Fruit fly (Drosophila melanogaster) whole organism, prepupa: Measurements from ENCODE around the gene CG14565.

Experiments
- CG31627 ChIP-seq: fragments of 200-800 bp; sonication (Bioruptor generic); optimal IDR thresholded peaks from 3 replicates; lab custom pipeline; 2016; ENCODE audit warnings: missing biosample characterization, missing genetic modification characterization
- CG3919 ChIP-seq: fragments of 200-800 bp; sonication (Bioruptor generic); optimal IDR thresholded peaks from 3 replicates; lab custom pipeline; 2016; ENCODE audit warnings: missing biosample characterization, missing genetic modification characterization
- Lpt ChIP-seq: fragments of 200-800 bp; sonication (Bioruptor generic); optimal IDR thresholded peaks from 3 replicates; lab custom pipeline; 2016; ENCODE audit warnings: missing biosample characterization, missing genetic modification characterization
- ss ChIP-seq, 2 experiments: fragments of 200-800 bp; sonication (Bioruptor generic); optimal IDR thresholded peaks; 2 replicates in 1 of 2; 3 replicates in 1 of 2; lab custom pipeline; 2017 to 2018; ENCODE audit warnings: mild to moderate bottlenecking in 2 of 2, missing biosample characterization in 2 of 2, missing genetic modification characterization in 2 of 2, moderate library complexity in 1 of 2

DNA sequence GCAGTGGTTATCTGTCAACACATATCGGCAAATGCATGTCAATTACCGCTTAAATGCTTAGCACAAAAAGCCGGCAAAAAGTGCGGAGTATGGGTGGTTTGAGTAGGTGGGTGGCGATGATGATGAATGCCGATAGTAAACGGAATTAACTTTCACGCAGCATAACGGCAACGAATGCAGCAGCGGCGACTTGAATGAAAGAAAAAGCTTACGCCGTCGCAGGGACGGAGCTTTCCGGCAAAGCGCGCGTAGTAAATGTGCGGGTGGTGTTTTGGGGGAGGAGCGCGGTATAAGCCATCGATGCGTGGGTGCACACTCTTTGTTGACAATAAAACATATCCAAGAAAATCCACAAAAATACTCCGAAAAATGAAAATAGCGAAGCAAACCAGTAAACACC, 25.4 kb upstream of the CG14565 start, which contains the start of gene CG7370:
- TF ChIP-seq CG31627 (GFP tag; lab: Kevin White, UChicago) (no peak), Lpt (GFP tag; lab: Kevin White, UChicago) (no peak), ss (GFP tag; optimal IDR thresholded peaks at IDR 0.05; lab: Kevin White, UChicago) (no peak), CG3919 (GFP tag; lab: Kevin White, UChicago) (no peak)
